Worm (Caenorhabditis elegans): ENCODE data around the gene sma-9.

sma-9 gene

DNA sequence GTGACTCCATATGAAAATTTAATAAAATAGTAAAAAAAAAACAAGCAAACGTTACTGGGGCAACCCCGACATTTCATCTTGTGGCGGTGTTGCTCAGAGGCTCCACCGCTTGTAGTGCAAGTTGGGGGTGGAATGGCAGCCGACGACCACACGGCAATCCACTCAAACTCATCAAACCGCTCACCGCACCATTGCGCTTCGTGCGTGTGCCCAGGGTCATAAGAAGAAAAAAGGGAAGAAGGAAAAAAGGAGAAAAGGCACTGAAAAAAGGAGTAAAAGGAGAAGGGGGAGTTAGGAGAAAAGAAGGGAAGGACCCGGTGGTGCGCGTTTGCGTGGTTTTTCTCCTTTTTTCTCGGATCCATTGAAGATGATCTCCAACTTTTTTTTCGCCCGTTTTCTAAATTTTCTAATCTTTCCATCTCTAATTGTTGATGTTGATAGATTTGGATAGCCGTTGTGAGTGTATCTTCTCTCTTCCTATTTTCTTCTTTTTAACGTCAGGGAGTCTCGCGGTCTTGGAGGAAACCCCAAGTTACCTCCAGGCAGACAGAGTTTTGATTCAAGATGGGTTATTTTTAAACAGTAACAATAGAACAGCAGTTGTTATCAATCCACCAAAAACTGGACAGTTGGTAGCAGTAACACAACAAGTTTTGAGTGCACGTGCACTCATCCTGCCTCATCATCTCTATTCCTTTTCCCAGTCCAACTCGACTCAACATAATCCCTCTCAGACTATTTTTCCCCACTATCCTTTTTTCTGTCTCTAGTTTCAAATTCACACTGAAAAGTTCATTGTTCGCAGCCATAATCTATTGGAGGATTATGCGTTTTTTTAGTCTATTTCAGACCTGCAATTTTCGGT is 561 bp upstream of the sma-9 start:
- TF ChIP-seq unc-62 (GFP tag; optimal IDR thresholded peaks at IDR 0.05), result no peak

DNA sequence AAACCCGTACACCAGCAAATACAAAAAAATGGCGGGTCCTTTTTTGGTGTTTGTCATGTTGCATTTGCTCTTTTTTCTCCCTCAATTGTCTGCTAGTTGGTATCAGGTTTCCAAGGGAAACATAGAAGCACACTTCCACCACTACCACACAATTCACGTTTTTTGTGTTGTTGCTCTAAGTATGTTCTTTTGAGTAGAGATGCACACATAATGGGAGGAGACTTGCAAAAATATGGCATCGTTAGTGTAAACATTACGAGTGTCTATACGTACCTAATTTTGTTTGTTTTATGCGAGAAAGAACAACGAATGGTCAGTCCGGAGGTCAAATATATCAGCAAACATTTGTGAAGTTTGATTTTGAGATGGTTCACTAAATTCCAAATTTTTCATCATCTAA is 877 bp downstream of the sma-9 start:
- no peak for TF ChIP-seq unc-62 (GFP tag; optimal IDR thresholded peaks at IDR 0.05)

DNA sequence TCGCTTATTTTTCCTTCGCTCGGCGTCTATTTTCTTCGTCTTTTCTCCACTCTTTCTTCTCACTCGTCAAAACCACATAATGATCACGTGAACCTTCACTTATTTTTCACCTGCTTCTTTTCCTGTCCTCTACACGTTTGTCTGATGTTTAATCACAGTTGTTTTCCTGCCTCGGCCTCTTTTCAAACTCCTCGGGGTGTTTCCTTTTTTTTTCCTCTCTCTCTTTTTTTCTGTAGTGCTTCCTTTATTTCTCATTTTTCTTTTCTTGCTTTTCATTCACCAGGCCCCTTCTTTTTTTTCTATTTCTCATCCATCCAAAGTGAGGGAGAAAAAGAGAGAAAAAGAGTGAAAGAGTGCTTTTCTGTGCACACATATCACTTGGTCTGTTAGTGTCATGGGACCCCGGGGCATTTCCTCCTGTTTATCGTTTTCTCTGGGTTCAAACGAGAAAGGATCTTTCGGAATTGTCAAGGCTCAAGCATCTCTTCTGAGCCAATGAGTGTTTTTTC is 2.0 kb downstream of the sma-9 start:
- no peak for TF ChIP-seq unc-62 (GFP tag; optimal IDR thresholded peaks at IDR 0.05)

DNA sequence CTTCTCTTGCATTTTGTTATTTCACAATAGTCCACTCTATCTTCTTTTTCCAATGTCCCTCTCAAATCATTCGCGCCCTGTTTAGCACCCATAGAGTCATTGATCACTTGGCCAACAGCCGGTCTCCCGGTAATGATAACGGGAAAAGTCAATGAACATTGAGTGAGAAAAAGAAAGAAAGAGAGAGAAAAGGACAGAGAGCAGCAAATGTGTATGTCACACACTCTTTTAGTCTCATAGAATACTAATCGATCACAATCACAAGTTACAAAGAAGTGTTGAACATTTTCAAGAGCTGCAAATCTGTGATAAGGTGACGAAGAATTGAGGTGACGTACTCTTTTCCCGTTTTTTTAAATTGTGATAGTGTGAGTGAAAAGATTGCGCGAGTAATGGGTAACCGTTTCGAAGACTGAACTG is 3.1 kb downstream of the sma-9 start:
- no peak for TF ChIP-seq unc-62 (GFP tag; optimal IDR thresholded peaks at IDR 0.05)

DNA sequence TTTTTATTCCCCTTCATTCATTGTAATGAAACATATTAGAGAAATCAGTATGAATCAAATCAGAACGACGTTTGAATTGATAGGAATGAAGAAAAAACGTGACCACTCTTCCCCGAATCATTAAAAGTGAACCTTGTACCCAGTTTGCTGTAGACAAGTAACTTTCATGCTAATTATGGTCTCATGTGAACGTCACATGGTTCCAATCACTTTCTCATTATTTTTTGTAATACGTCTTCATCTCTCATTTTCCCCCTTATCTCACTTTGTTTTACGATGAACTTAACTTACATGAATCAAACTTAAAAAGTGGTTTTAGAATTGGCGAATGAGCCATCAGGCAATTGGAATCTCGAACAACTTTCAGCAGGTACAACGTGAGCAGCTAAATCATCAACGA is 3.7 kb downstream of the sma-9 start:
- TF ChIP-seq unc-62 (GFP tag; optimal IDR thresholded peaks at IDR 0.05), result no peak

DNA sequence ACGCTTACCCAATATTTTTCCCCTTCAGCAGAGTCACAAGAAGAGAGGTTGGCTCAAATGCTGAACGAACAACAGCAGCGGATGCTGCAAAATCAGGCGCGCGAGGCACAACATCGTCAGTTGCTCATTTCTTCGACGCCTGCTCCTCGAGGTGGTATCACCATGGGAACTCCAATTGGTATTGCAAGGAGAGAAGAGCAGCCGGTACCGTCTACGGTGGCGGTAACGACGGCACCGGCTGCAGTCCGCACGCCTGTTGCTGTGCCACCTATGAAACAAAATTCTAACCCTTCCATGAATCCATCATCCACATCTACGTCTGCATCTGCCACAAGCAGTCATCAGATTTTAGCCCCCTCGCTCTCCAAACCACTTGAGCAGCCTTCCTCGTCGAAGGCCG is 5.8 kb downstream of the sma-9 start:
- no peak for TF ChIP-seq unc-62 (GFP tag; optimal IDR thresholded peaks at IDR 0.05)

DNA sequence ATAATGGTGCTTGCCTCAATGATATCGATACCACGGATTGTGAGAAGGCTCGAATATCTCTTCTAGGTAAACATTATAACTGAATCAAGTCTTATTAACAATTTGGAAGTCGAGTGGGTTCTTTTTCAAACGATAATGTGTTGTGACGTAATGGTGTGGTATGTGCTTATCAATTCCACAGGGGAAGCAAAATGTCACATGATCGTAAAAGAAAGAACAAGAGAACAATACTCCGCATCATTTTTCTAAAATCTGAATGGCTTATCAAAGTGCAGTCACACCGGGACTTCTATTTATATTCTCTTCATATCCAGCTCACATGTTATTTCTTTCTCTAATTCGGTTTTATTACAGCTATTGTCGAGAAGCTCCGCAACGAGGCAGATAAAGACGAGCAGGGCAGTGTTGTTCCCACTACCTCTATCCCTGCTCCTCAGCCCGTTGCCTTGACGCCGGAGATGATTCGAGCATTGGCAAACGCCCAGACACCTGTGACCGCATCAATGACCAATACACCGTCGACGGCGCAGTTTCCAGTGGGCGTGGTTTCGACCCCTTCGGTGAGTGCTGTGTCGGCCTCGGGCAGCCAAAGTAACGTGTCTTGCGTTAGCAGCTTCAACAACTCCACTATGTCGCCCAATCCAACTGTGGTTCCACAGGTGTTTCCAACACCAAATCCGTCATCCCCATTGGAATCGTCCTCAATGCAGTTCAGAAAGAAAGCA is 11.6 kb downstream of the sma-9 start:
- TF ChIP-seq unc-62 (GFP tag; optimal IDR thresholded peaks at IDR 0.05), result no peak

DNA sequence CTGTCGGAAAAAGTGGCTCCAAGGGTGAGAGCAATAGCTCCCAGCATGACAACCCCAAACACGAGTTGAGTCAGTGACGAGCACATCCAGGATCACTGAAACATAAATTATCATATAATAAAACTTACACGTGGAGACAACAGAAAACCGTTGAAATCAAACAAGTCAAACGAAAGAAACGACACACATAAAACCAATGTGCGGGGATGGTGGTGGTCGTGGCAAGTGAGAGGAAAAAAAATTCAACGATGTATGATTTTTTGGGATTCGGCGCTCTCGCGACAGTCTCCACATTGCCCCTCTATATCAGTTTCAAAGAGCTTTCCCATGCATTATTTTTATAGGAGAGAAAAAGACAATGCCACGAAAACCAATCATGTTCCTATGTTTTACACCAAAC is 14.7 kb downstream of the sma-9 start, which contains the start of gene clc-4:
Gene clc-4 (minus strand): TSS at position 101 of the 400 bp plus-strand sequence.
- TF ChIP-seq unc-62 (GFP tag; optimal IDR thresholded peaks at IDR 0.05), result no peak

DNA sequence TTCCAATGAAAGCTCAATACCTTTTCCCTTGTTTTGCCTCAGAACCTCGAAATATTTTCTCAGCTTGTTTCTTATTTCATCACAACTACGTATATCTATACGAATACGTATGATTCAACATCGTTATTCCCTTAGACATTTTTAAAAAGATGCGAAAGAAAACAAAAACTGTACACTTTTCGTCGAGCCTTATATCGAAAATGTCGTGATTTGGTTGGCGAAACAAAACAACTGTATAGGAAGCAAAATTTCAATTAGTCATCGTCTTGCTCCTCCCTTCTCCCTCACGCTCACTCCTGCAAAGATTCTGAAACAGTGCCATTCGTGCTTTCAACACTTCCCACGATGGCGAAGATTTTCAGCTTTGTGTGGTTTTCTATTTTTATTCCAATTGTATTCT is 18.1 kb downstream of the sma-9 start, which contains the start of gene ttr-14:
Gene ttr-14 (plus strand): TSS at position 301 of the 400 bp plus-strand sequence.
- TF ChIP-seq unc-62 (GFP tag; optimal IDR thresholded peaks at IDR 0.05), result no peak

DNA sequence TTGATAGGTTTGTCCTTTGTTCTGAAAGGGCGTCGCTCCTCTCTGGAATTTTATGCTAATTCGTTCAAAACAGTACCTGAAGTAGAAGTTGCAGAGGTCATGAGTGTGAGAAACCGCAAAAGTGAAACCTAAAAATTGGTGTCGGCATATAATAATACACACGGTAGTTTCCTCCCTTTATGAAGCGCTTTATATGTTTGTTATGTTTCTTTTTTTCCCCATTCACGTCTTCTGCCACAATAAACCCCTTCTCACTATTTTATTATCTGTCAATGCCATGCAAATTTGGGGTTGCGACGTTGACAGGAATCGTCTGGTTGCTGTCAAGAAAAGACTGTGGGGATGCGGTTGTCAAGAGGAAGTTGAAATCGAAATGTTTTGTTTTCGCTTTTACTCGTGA is 23.4 kb downstream of the sma-9 start, which contains the start of gene vap-2:
Gene vap-2 (minus strand): TSS at position 101 of the 400 bp plus-strand sequence.
- TF ChIP-seq unc-62 (GFP tag; optimal IDR thresholded peaks at IDR 0.05), result no peak

DNA sequence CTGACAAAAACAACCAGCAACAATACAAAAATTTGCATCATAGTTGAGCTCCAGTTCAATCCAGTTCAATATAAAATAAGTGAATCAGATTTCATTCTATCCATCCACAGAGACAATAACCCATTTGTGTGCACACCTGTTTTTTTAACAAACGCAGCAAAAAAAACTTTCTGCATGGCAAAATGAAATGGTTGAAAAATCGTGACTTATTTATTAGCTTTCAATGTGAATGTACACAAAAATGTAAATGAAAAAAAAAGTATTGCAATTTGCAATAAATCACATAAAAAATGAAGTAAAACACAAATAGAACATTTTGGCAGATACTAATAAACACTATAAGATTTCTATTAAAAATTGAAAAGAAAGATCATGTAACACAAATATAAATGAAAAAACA is 25.6 kb downstream of the sma-9 start, which contains the start of gene T05A10.6:
Gene T05A10.6 (minus strand): TSS at position 101 of the 400 bp plus-strand sequence.
- TF ChIP-seq unc-62 (GFP tag; optimal IDR thresholded peaks at IDR 0.05), result no peak

DNA sequence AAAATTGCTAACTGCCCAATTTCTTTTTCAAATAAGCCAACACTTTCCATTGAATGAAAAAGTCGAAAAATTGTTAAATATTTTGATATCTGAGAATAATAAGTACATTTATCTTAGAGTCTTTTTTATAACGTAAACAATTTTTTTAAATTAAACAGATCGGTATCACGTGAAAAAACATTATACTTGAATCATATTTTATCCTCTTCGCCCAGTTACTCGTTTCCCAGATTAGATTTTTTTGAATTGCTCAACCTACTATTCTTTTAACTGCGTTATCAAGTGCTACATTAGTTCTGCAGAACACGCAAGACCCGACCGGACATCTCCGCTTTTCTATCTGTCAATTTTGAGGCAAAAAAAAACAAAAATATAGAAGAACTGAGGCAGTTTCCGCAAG is 35.4 kb downstream of the sma-9 start, which contains the start of gene F31B12.4:
Gene F31B12.4 (plus strand): TSS at position 301 of the 400 bp plus-strand sequence.
- no peak for TF ChIP-seq unc-62 (GFP tag; optimal IDR thresholded peaks at IDR 0.05)

DNA sequence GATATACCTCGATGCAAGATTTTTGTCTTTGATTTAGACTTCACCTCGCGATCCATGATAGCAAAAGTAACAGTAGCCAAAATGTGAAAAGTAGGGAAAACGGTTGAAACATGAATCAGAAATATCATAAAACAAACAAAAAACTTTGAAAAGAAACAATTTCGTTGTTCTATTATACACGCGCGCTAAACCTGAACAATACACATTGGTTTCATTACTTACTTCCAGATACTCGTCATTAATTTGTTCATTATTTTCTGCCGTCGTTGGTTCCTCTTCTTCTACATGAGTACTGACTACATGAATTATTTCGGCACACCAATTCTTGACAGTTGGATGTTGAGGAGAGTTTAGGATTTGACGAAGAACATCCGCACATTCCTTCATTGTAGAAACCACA is 51.4 kb downstream of the sma-9 start, which contains the start of gene F31B12.3:
Gene F31B12.3 (minus strand): TSS at position 101 of the 400 bp plus-strand sequence.
- TF ChIP-seq unc-62 (GFP tag; optimal IDR thresholded peaks at IDR 0.05), result no peak

DNA sequence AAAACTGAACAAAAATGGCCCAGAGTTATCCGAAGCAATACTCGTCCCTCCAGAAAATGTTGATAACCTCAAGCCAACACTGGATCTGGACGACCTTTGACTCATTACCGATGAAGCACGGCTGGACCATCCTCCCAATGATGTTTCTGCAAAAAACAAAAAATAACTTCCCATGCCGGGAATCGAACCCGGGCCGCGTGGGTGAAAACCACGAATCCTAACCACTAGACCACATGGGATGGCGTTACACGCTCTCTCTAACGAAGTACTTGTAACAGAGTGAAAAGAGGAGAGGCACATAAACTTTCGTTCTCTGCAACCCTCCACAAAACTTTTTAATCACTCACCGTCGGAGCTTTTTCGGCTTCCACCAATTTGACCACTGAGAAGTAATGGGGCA is 52.1 kb downstream of the sma-9 start:
- TF ChIP-seq unc-62 (GFP tag; optimal IDR thresholded peaks at IDR 0.05), result no peak
